Fruit fly (Drosophila melanogaster) whole organism, embryonic: ENCODE measurements around the gene CG8176.

Experiments
- Aef1 ChIP-seq: fragments of 200-800 bp; sonication (Bioruptor generic); IDR thresholded peaks from 3 replicates; pipeline ENCODE4 v1.3.6; 2022; ENCODE audit warnings: missing biosample characterization, missing genetic modification characterization
- CG10209 ChIP-seq: fragments of 200-800 bp; sonication (Bioruptor generic); optimal IDR thresholded peaks from 3 replicates; lab custom pipeline; 2017; ENCODE audit warnings: missing biosample characterization, mild to moderate bottlenecking, missing genetic modification characterization, missing genetic modification reagents
- CG10267 ChIP-seq: fragments of 200-800 bp; sonication (Bioruptor generic); optimal IDR thresholded peaks from 2 replicates; lab custom pipeline; 2018; ENCODE audit warnings: missing biosample characterization, mild to moderate bottlenecking, missing genetic modification characterization, moderate library complexity
- CG10431 ChIP-seq: fragments of 200-800 bp; sonication (Bioruptor generic); optimal IDR thresholded peaks from 3 replicates; lab custom pipeline; 2018; ENCODE audit warnings: missing biosample characterization, mild to moderate bottlenecking, missing genetic modification characterization
- CG11695 ChIP-seq: fragments of 200-800 bp; sonication (Bioruptor generic); IDR thresholded peaks from 3 replicates; pipeline ENCODE4 v1.3.6; 2022; ENCODE audit warnings: missing biosample characterization, missing genetic modification characterization
- CG12104 ChIP-seq: fragments of 200-800 bp; sonication (Bioruptor generic); optimal IDR thresholded peaks from 3 replicates; lab custom pipeline; 2016; ENCODE audit warnings: missing biosample characterization, missing genetic modification characterization
- CG13123 ChIP-seq: fragments of 200-800 bp; sonication (Bioruptor generic); optimal IDR thresholded peaks from 2 replicates; lab custom pipeline; 2016; ENCODE audit warnings: missing biosample characterization, missing genetic modification characterization
- CG13296 ChIP-seq: fragments of 200-800 bp; sonication (Bioruptor generic); optimal IDR thresholded peaks from 3 replicates; lab custom pipeline; 2018; ENCODE audit warnings: missing biosample characterization, mild to moderate bottlenecking, missing genetic modification characterization
- CG15514 ChIP-seq: fragments of 200-800 bp; sonication (Bioruptor generic); optimal IDR thresholded peaks from 3 replicates; lab custom pipeline; 2017; ENCODE audit warnings: missing biosample characterization, missing genetic modification characterization, mild to moderate bottlenecking, moderate library complexity, missing genetic modification reagents
- CG16813 ChIP-seq: fragments of 200-800 bp; sonication (Bioruptor generic); IDR thresholded peaks from 3 replicates; pipeline ENCODE4 v1.3.6; 2022; ENCODE audit warnings: missing biosample characterization, missing genetic modification characterization; ENCODE audit not compliant: partially characterized antibody
- CG17186 ChIP-seq: fragments of 200-800 bp; sonication (Bioruptor generic); optimal IDR thresholded peaks from 3 replicates; lab custom pipeline; 2017; ENCODE audit warnings: missing biosample characterization, missing genetic modification reagents, missing genetic modification characterization
- CG17361 ChIP-seq: fragments of 200-800 bp; sonication (Bioruptor generic); IDR thresholded peaks from 3 replicates; pipeline ENCODE4 v1.3.6; 2022; ENCODE audit warnings: missing biosample characterization, missing genetic modification characterization
- CG17829 ChIP-seq: fragments of 200-800 bp; optimal IDR thresholded peaks from 2 replicates; lab custom pipeline; 2019; ENCODE audit warnings: missing biosample characterization, mild to moderate bottlenecking, missing genetic modification characterization, moderate library complexity
- CG1792 ChIP-seq: fragments of 200-800 bp; sonication (Bioruptor generic); optimal IDR thresholded peaks from 2 replicates; lab custom pipeline; 2016; ENCODE audit warnings: missing biosample characterization, missing genetic modification characterization
- CG18262 ChIP-seq: fragments of 200-800 bp; optimal IDR thresholded peaks from 3 replicates; lab custom pipeline; 2019; ENCODE audit warnings: missing biosample characterization, mild to moderate bottlenecking, missing genetic modification characterization, moderate library complexity
- CG30431 ChIP-seq: fragments of 200-800 bp; sonication (Bioruptor generic); optimal IDR thresholded peaks from 2 replicates; lab custom pipeline; 2017; ENCODE audit warnings: missing biosample characterization, missing genetic modification characterization
- CG31441 ChIP-seq: fragments of 200-800 bp; sonication (Bioruptor generic); IDR thresholded peaks from 2 replicates; pipeline ENCODE4 v1.3.6; 2022; ENCODE audit warnings: missing biosample characterization, missing genetic modification characterization
- CG32767 ChIP-seq: fragments of 200-800 bp; sonication (Bioruptor generic); IDR thresholded peaks from 2 replicates; pipeline ENCODE4 v1.3.6; 2022; ENCODE audit warnings: missing biosample characterization, missing genetic modification characterization
- CG34224 ChIP-seq: fragments of 200-800 bp; sonication (Bioruptor generic); IDR thresholded peaks from 3 replicates; pipeline ENCODE4 v1.3.6; 2022; ENCODE audit warnings: missing biosample characterization, missing genetic modification characterization; ENCODE audit not compliant: partially characterized antibody
- CG34422 ChIP-seq: fragments of 200-800 bp; sonication (Bioruptor generic); IDR thresholded peaks from 3 replicates; pipeline ENCODE4 v1.3.6; 2022; ENCODE audit warnings: missing biosample characterization, missing genetic modification characterization
- CG3726 ChIP-seq: fragments of 200-800 bp; sonication (Bioruptor generic); IDR thresholded peaks from 3 replicates; pipeline ENCODE4, ENCODE4 v1.3.6; 2022; ENCODE audit warnings: missing biosample characterization, missing genetic modification characterization
- CG7987 ChIP-seq: fragments of 200-800 bp; sonication (Bioruptor generic); optimal IDR thresholded peaks from 2 replicates; lab custom pipeline; 2018; ENCODE audit warnings: missing biosample characterization, mild to moderate bottlenecking, missing genetic modification characterization, moderate library complexity
- CG8924 ChIP-seq: fragments of 200-800 bp; optimal IDR thresholded peaks from 3 replicates; lab custom pipeline; 2019; ENCODE audit warnings: missing biosample characterization, mild to moderate bottlenecking, missing genetic modification characterization, moderate library complexity
- CG9797 ChIP-seq: fragments of 200-800 bp; sonication (Bioruptor generic); optimal IDR thresholded peaks from 3 replicates; lab custom pipeline; 2018; ENCODE audit warnings: missing biosample characterization, mild to moderate bottlenecking, missing genetic modification characterization
- CoRest ChIP-seq: fragments of 200-800 bp; sonication (Bioruptor generic); optimal IDR thresholded peaks from 3 replicates; lab custom pipeline; 2018; ENCODE audit warnings: missing biosample characterization, mild to moderate bottlenecking, missing genetic modification characterization, moderate library complexity
- Dbx ChIP-seq: fragments of 200-800 bp; sonication (Bioruptor generic); IDR thresholded peaks from 3 replicates; pipeline ENCODE4 v1.3.6; 2022; ENCODE audit warnings: missing biosample characterization, missing genetic modification characterization
- Dip3 ChIP-seq: fragments of 200-800 bp; sonication (Bioruptor generic); optimal IDR thresholded peaks from 3 replicates; lab custom pipeline; 2016; ENCODE audit warnings: missing biosample characterization, missing genetic modification characterization
- Fer2 ChIP-seq: fragments of 200-800 bp; sonication (Bioruptor generic); optimal IDR thresholded peaks from 2 replicates; lab custom pipeline; 2018; ENCODE audit warnings: missing biosample characterization, mild to moderate bottlenecking, missing genetic modification characterization, moderate library complexity
- HLH3B ChIP-seq: fragments of 200-800 bp; sonication (Bioruptor generic); IDR thresholded peaks from 2 replicates; pipeline ENCODE4 v1.3.6; 2022; ENCODE audit warnings: missing biosample characterization, missing genetic modification characterization
- MBD-R2 ChIP-seq: fragments of 200-800 bp; sonication (Bioruptor generic); IDR thresholded peaks from 2 replicates; pipeline ENCODE4 v1.3.6; 2022; ENCODE audit warnings: missing biosample characterization, missing genetic modification characterization
- MESR4 ChIP-seq: fragments of 200-800 bp; sonication (Bioruptor generic); optimal IDR thresholded peaks from 2 replicates; lab custom pipeline; 2018; ENCODE audit warnings: missing biosample characterization, mild to moderate bottlenecking, missing genetic modification characterization, moderate library complexity
- Ptx1 ChIP-seq: fragments of 200-800 bp; sonication (Bioruptor generic); IDR thresholded peaks from 2 replicates; pipeline ENCODE4 v1.3.6; 2022; ENCODE audit warnings: missing biosample characterization, missing genetic modification characterization
- Rfx ChIP-seq: fragments of 200-800 bp; sonication (Bioruptor generic); IDR thresholded peaks from 2 replicates; pipeline ENCODE4 v1.3.6; 2022; ENCODE audit warnings: missing biosample characterization, missing genetic modification characterization
- Scr ChIP-seq: fragments of 200-800 bp; sonication (Bioruptor generic); IDR thresholded peaks from 2 replicates; pipeline ENCODE4 v1.3.6; 2022; ENCODE audit warnings: missing biosample characterization, missing genetic modification characterization; ENCODE audit not compliant: partially characterized antibody
- Tbp ChIP-seq: fragments of >200 bp; optimal IDR thresholded peaks from 2 replicates; lab custom pipeline; 2018; ENCODE audit warnings: missing biosample characterization, missing genetic modification characterization
- al ChIP-seq: fragments of 200-800 bp; sonication (Bioruptor generic); IDR thresholded peaks from 2 replicates; pipeline ENCODE4 v1.3.6; 2022; ENCODE audit warnings: missing biosample characterization, missing genetic modification characterization
- ap ChIP-seq: fragments of 200-800 bp; sonication (Bioruptor generic); IDR thresholded peaks from 2 replicates; pipeline ENCODE4 v1.3.6; 2022; ENCODE audit warnings: missing biosample characterization, missing genetic modification characterization
- ase ChIP-seq: fragments of 200-800 bp; sonication (Bioruptor generic); IDR thresholded peaks from 3 replicates; pipeline ENCODE4 v1.3.6; 2022; ENCODE audit warnings: missing biosample characterization, missing genetic modification characterization
- bigmax ChIP-seq: fragments of 200-800 bp; sonication (Bioruptor generic); optimal IDR thresholded peaks from 2 replicates; lab custom pipeline; 2018; ENCODE audit warnings: missing biosample characterization, mild to moderate bottlenecking, missing genetic modification characterization
- crp ChIP-seq, 2 experiments: fragments of 200-800 bp; sonication (Bioruptor generic); optimal IDR thresholded peaks; 2 replicates in 1 of 2; 3 replicates in 1 of 2; lab custom pipeline; 2017; ENCODE audit warnings: missing biosample characterization in 2 of 2, missing genetic modification characterization in 2 of 2, mild to moderate bottlenecking in 1 of 2, moderate library complexity in 1 of 2
- dm ChIP-seq: fragments of 200-800 bp; sonication (Bioruptor generic); optimal IDR thresholded peaks from 3 replicates; lab custom pipeline; 2016; ENCODE audit warnings: missing biosample characterization, missing genetic modification characterization
- gsb ChIP-seq: fragments of 200-800 bp; sonication (Bioruptor generic); IDR thresholded peaks from 2 replicates; pipeline ENCODE4 v1.3.6; 2022; ENCODE audit warnings: missing biosample characterization, missing genetic modification characterization
- jing ChIP-seq: fragments of 200-800 bp; sonication (Bioruptor generic); optimal IDR thresholded peaks from 2 replicates; lab custom pipeline; 2018; ENCODE audit warnings: missing biosample characterization, mild to moderate bottlenecking, missing genetic modification characterization
- maf-S ChIP-seq: fragments of 200-800 bp; sonication (Bioruptor generic); optimal IDR thresholded peaks from 2 replicates; lab custom pipeline; 2016; ENCODE audit warnings: missing biosample characterization, missing genetic modification characterization
- mld ChIP-seq: fragments of 200-800 bp; sonication (Bioruptor generic); IDR thresholded peaks from 3 replicates; pipeline ENCODE4 v1.3.6; 2022; ENCODE audit warnings: missing biosample characterization, missing genetic modification characterization; ENCODE audit not compliant: partially characterized antibody
- nerfin-1 ChIP-seq: fragments of 200-800 bp; sonication (Bioruptor generic); optimal IDR thresholded peaks from 3 replicates; lab custom pipeline; 2019; ENCODE audit warnings: missing biosample characterization, mild to moderate bottlenecking, missing genetic modification characterization, moderate library complexity
- seq ChIP-seq: fragments of 200-800 bp; sonication (Bioruptor generic); IDR thresholded peaks from 2 replicates; pipeline ENCODE4 v1.3.6; 2022; ENCODE audit warnings: missing biosample characterization, missing genetic modification characterization
- sisA ChIP-seq: fragments of 200-800 bp; sonication (Bioruptor generic); IDR thresholded peaks from 2 replicates; pipeline ENCODE4 v1.3.6; 2022; ENCODE audit warnings: missing biosample characterization, missing genetic modification characterization
- slbo ChIP-seq: fragments of 200-800 bp; sonication (Bioruptor generic); IDR thresholded peaks from 2 replicates; pipeline ENCODE4 v1.3.6; 2022; ENCODE audit warnings: missing biosample characterization, missing genetic modification characterization

CG8176 gene

DNA sequence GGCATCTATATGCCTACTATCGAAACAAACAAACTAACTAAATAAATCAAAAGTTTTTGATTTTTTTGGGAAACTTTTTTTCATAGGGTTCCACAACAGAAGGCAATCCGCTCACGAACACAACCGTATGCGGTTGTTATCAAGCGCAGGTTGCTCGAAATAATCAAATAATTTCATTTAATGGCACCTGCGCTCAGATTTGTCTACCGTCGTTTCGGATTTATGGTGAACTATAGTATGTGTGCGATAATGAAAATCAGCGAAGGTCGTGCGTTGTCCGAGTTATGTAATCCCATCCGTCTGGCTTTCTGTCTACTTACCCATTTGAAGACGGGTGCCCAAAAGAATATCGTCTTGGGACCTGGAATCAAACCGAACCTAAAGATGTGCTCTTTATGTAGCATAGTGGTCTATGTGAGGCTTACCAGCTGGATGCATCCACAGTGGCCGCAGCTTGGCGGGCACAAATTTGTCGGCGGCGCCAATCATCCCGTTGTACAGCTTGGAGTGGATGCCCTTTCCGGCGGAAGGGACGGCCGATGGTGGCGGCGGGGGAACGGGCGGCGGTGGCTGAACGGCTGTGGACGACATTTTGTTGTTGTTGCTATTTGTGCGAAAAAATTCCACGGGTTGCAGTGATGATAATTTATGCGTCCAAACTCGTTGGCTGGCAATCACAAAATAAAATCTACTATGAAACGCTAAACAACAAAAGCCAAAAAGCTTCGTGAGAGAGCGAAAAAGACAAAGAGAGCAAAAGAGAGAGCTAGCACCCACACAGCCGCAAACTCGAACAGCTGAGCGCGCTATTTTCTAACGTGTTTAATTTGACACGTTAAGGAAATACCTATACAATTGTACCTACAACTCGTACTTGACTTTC is 57.4 kb downstream of the CG8176 start (continued):
- TF ChIP-seq bigmax (GFP tag; lab: Kevin White, UChicago) (no peak), gsb (GFP tag; lab: Robert Waterston, UW) (no peak), MBD-R2 (GFP tag; lab: Robert Waterston, UW) (no peak), jing (GFP tag; lab: Kevin White, UChicago) (no peak), CG11695 (GFP tag; lab: Robert Waterston, UW) (no peak), CG13123 (GFP tag; lab: Kevin White, UChicago) (no peak), CG7987 (GFP tag; lab: Kevin White, UChicago) (peak; percentile 47), CG9797 (GFP tag; lab: Kevin White, UChicago) (no peak), CG10209 (GFP tag; lab: Kevin White, UChicago) (no peak), Rfx (GFP tag; lab: Robert Waterston, UW) (0 out of 2 replicates have a peak, but pooled peaks have one; percentile 32), Fer2 (no peak), MESR4 (GFP tag; lab: Kevin White, UChicago) (no peak), slbo (GFP tag; lab: Robert Waterston, UW) (peak; percentile 19), Tbp (no peak), CG8924 (tag; lab: Kevin White, UChicago) (no peak), CG3726 (no peak), CG15514 (GFP tag; lab: Kevin White, UChicago) (no peak), CG10267 (no peak), CG1792 (no peak), Dip3 (no peak), al (GFP tag; lab: Robert Waterston, UW) (no peak), ap (GFP tag; lab: Robert Waterston, UW) (no peak), HLH3B (GFP tag; lab: Robert Waterston, UW) (no peak), CG12104 (GFP tag; lab: Kevin White, UChicago) (peak; percentile 2), CG31441 (GFP tag; lab: Robert Waterston, UW) (no peak), CG13296 (no peak), dm (no peak), Aef1 (GFP tag; lab: Robert Waterston, UW) (peak; percentile 32; the same call in 2 of the 3 replicates), CG17186 (GFP tag; lab: Kevin White, UChicago) (no peak), Scr (GFP tag; lab: Robert Waterston, UW) (no peak), CG10431 (GFP tag; lab: Kevin White, UChicago) (no peak), CG34224 (GFP tag; lab: Robert Waterston, UW) (no peak; the same call in 2 of the 3 replicates), CG17829 (no peak), CG17361 (no peak), crp (GFP tag; optimal IDR thresholded peaks at IDR 0.05; lab: Kevin White, UChicago) (no peak), CoRest (tag; lab: Kevin White, UChicago) (no peak), ase (no peak), Ptx1 (GFP tag; lab: Robert Waterston, UW) (0 out of 2 replicates have a peak, but pooled peaks have one; percentile 7), sisA (GFP tag; lab: Robert Waterston, UW) (no peak), CG34422 (peak; percentile 63; the same call in 1 of the 3 replicates), nerfin-1 (no peak), seq (GFP tag; lab: Robert Waterston, UW) (peak; percentile 33; the same call in 1 of the 2 replicates), maf-S (GFP tag; lab: Kevin White, UChicago) (no peak), CG32767 (GFP tag; lab: Robert Waterston, UW) (no peak), CG16813 (GFP tag; lab: Robert Waterston, UW) (no peak), mld (GFP tag; lab: Robert Waterston, UW) (no peak), CG30431 (GFP tag; lab: Kevin White, UChicago) (no peak), Dbx (GFP tag; lab: Robert Waterston, UW) (no peak), CG18262 (tag; lab: Kevin White, UChicago) (no peak)
